Worm (Caenorhabditis elegans): ENCODE data around the gene ceh-22.

The ceh-22 gene

ce11 chrV:10667284-10667683 lies 4.4 kb upstream of the ceh-22 start, which contains the start of gene twk-12:
twk-12 (plus strand) TSS chrV:10667584.
- TF ChIP-seq fos-1 (tag; optimal IDR thresholded peaks at IDR 0.05) (no peak), efl-1 (optimal IDR thresholded peaks at IDR 0.05) (no peak), efl-1 (GFP tag; optimal IDR thresholded peaks at IDR 0.05 in 1 of 2) (peak in 1 of 2 experiments; percentile 23)

ce11 chrV:10670817-10671216 lies 901 bp upstream of the ceh-22 start:
- TF ChIP-seq egl-13 (tag; optimal IDR thresholded peaks at IDR 0.05): no peak

DNA sequence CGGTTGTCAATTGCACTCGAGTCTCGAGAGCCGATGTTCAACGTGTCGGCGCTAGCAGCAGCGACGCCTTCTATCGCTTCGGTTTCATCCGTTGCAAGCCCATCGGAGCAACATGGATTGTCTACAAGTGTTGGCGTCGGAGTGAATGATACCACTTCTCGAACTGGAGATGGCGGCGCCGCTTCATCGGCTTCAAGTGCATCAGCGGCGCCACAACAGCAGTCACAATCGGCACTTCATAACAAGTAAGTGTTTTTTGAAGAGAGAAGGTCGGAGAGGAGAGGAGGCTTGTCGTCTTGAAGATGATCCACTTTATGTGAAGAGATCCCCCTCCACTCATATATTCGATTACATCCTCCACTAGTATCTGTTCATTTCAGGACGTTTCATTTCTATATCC lies 883 bp downstream of the ceh-22 start:
- TF ChIP-seq fos-1 (tag; optimal IDR thresholded peaks at IDR 0.05): no peak
- TF ChIP-seq nhr-90 (tag; optimal IDR thresholded peaks at IDR 0.05; ENCODE audit: poor library complexity): no peak
- no peak for TF ChIP-seq swsn-7 (tag; optimal IDR thresholded peaks at IDR 0.05)
- TF ChIP-seq sup-37 (GFP tag; optimal IDR thresholded peaks at IDR 0.05): peak; percentile 16
- TF ChIP-seq tbx-2 (tag; optimal IDR thresholded peaks at IDR 0.05): peak; percentile 48
- no peak for TF ChIP-seq ceh-63 (GFP tag; optimal IDR thresholded peaks at IDR 0.05)
- TF ChIP-seq mab-9 (GFP tag; IDR thresholded peaks at IDR 0.05): no peak
- TF ChIP-seq mep-1 (tag; optimal IDR thresholded peaks at IDR 0.05): no peak
- no peak for TF ChIP-seq Y116A8C.19 (tag; optimal IDR thresholded peaks at IDR 0.05; ENCODE audit: borderline replicate concordance)
- no peak for TF ChIP-seq unc-86 (tag; optimal IDR thresholded peaks at IDR 0.05)
- TF ChIP-seq nhr-20 (tag; optimal IDR thresholded peaks at IDR 0.05): peak; percentile 13
- no peak for TF ChIP-seq unc-98 (GFP tag; IDR thresholded peaks at IDR 0.05)
- no peak for TF ChIP-seq irx-1 (tag; optimal IDR thresholded peaks at IDR 0.05)
- TF ChIP-seq fkh-10 (GFP tag; optimal IDR thresholded peaks at IDR 0.05): no peak
- TF ChIP-seq F16B12.6 (tag; optimal IDR thresholded peaks at IDR 0.05): no peak
- TF ChIP-seq mef-2 (tag; optimal IDR thresholded peaks at IDR 0.05): no peak
- no peak for TF ChIP-seq vab-15 (tag; optimal IDR thresholded peaks at IDR 0.05)
- peak; percentile 39 for TF ChIP-seq lin-14 (GFP tag; optimal IDR thresholded peaks at IDR 0.05)
- no peak for TF ChIP-seq snpc-4 (tag; optimal IDR thresholded peaks at IDR 0.05)
- TF ChIP-seq egl-13 (tag; optimal IDR thresholded peaks at IDR 0.05): no peak
- no peak for TF ChIP-seq isw-1 (GFP tag; IDR thresholded peaks at IDR 0.05)
- no peak for TF ChIP-seq nhr-84 (tag; optimal IDR thresholded peaks at IDR 0.05)
- TF ChIP-seq grh-1 (GFP tag; IDR thresholded peaks at IDR 0.05): 0 out of 2 replicates have a peak, but pooled peaks have one; percentile 34
- TF ChIP-seq tlp-1 (tag; optimal IDR thresholded peaks at IDR 0.05): no peak
- no peak for TF ChIP-seq lir-3 (tag; optimal IDR thresholded peaks at IDR 0.05; ENCODE audit: poor library complexity)
- TF ChIP-seq hlh-17 (GFP tag; optimal IDR thresholded peaks at IDR 0.05; ENCODE audit: borderline replicate concordance): no peak
- no peak for TF ChIP-seq ztf-4 (tag; optimal IDR thresholded peaks at IDR 0.05)
- no peak for TF ChIP-seq efl-1 (optimal IDR thresholded peaks at IDR 0.05)
- TF ChIP-seq efl-1 (GFP tag; optimal IDR thresholded peaks at IDR 0.05 in 1 of 2): no peak
- TF ChIP-seq unc-130 (tag; optimal IDR thresholded peaks at IDR 0.05): no peak
- no peak for TF ChIP-seq C16A3.4 (tag; optimal IDR thresholded peaks at IDR 0.05)

- TF ChIP-seq ets-5 (GFP tag; IDR thresholded peaks at IDR 0.05): no peak
- no peak for TF ChIP-seq lin-13 (GFP tag; optimal IDR thresholded peaks at IDR 0.05)
- peak; percentile 29 for TF ChIP-seq lin-14 (GFP tag; optimal IDR thresholded peaks at IDR 0.05)
- peak; percentile 4 for TF ChIP-seq dsc-1 (tag; optimal IDR thresholded peaks at IDR 0.05)
- peak; percentile 15 for TF ChIP-seq nhr-71 (tag; optimal IDR thresholded peaks at IDR 0.05)
These were observed 4.3 kb downstream of the ceh-22 start for ce11 chrV:10675978-10676377.

ce11 chrV:10677459-10677858 lies 5.7 kb downstream of the ceh-22 start:
- TF ChIP-seq unc-98 (GFP tag; IDR thresholded peaks at IDR 0.05): no peak
- TF ChIP-seq dsc-1 (tag; optimal IDR thresholded peaks at IDR 0.05): peak; percentile 50
- no peak for TF ChIP-seq egl-13 (tag; optimal IDR thresholded peaks at IDR 0.05)
- no peak for TF ChIP-seq hpl-2 (GFP tag; optimal IDR thresholded peaks at IDR 0.05)
- no peak for TF ChIP-seq nhr-19 (GFP tag; conservative IDR thresholded peaks at IDR 0.05)
- TF ChIP-seq nhr-47 (tag; optimal IDR thresholded peaks at IDR 0.05): peak; percentile 37
- TF ChIP-seq Y116A8C.19 (tag; optimal IDR thresholded peaks at IDR 0.05; ENCODE audit: borderline replicate concordance): no peak
- TF ChIP-seq nhr-20 (tag; optimal IDR thresholded peaks at IDR 0.05): no peak
- TF ChIP-seq hlh-17 (GFP tag; optimal IDR thresholded peaks at IDR 0.05; ENCODE audit: borderline replicate concordance): no peak
- TF ChIP-seq unc-86 (tag; optimal IDR thresholded peaks at IDR 0.05): peak; percentile 18
- TF ChIP-seq C16A3.4 (tag; optimal IDR thresholded peaks at IDR 0.05): no peak
- TF ChIP-seq aha-1 (tag; optimal IDR thresholded peaks at IDR 0.05): no peak
- TF ChIP-seq nhr-90 (tag; optimal IDR thresholded peaks at IDR 0.05; ENCODE audit: poor library complexity): no peak
- TF ChIP-seq nhr-84 (tag; optimal IDR thresholded peaks at IDR 0.05): no peak
- TF ChIP-seq aly-2 (tag; optimal IDR thresholded peaks at IDR 0.05): no peak
- no peak for TF ChIP-seq snpc-4 (tag; optimal IDR thresholded peaks at IDR 0.05)
- no peak for TF ChIP-seq lin-39 (tag; optimal IDR thresholded peaks at IDR 0.05)
- TF ChIP-seq lsy-2 (tag; optimal IDR thresholded peaks at IDR 0.05): peak in 1 of 2 experiments; percentile 55
- TF ChIP-seq nhr-237 (tag; optimal IDR thresholded peaks at IDR 0.05): no peak
- TF ChIP-seq pag-3 (tag; optimal IDR thresholded peaks at IDR 0.05; ENCODE audit: borderline replicate concordance, insufficient read depth): no peak
- TF ChIP-seq nhr-11 (tag; optimal IDR thresholded peaks at IDR 0.05): no peak
